Worm (Caenorhabditis elegans): Measurements from ENCODE around the gene T09F5.2.

DNA sequence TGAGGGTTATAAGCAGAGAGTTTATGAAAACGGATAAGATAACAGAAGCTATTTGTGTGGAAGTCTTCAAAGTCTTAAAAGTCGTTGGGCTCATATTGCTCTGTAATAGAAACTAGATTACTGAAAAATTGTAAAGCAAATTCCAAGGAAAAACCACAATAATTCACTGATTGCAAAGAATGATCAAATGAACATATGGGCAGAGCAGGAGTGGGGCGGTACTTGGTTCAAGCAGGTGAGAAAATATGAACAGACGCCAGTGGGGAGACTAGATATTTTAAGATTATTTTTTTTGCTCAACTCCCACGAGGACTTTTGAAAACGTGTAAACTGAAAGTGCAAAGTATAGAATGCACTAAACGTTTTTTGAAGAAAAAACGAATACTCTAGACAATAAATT is 18.3 kb upstream of the T09F5.2 start, which contains the start of gene str-171:
- TF ChIP-seq pax-3 (tag; optimal IDR thresholded peaks at IDR 0.05) (no peak), vab-15 (tag; optimal IDR thresholded peaks at IDR 0.05) (no peak), ama-1 (optimal IDR thresholded peaks at IDR 0.05) (no peak), ceh-8 (GFP tag; optimal IDR thresholded peaks at IDR 0.05) (no peak), nhr-12 (tag; optimal IDR thresholded peaks at IDR 0.05) (no peak), unc-62 (GFP tag; optimal IDR thresholded peaks at IDR 0.05) (no peak), egl-13 (tag; optimal IDR thresholded peaks at IDR 0.05) (no peak)
